Fruit fly (Drosophila melanogaster): ENCODE measurements around the gene CG15721.

The CG15721 gene

dm6 chrX:12925426-12926256 lies 44.9 kb upstream of the CG15721 start (continued):
- TF ChIP-seq CG7839 (tag; optimal IDR thresholded peaks at IDR 0.05): peak; percentile 74
- peak; percentile 38; the same call in 1 of the 2 replicates for TF ChIP-seq sob (GFP tag; IDR thresholded peaks at IDR 0.05)
- peak in 1 of 2 experiments; percentile 31 for TF ChIP-seq Hr78 (GFP tag; optimal IDR thresholded peaks at IDR 0.05)
- TF ChIP-seq CG14710 (tag; optimal IDR thresholded peaks at IDR 0.05): peak; percentile 54
- no peak for TF ChIP-seq CG9797 (GFP tag; optimal IDR thresholded peaks at IDR 0.05)
- TF ChIP-seq CG1529 (GFP tag; optimal IDR thresholded peaks at IDR 0.05): peak; percentile 31
- no peak for TF ChIP-seq Hmx (GFP tag; optimal IDR thresholded peaks at IDR 0.05)
- peak; percentile 71; the same call in 1 of the 2 replicates for TF ChIP-seq ranshi (GFP tag; IDR thresholded peaks at IDR 0.05)
- peak; percentile 72; the same call in 1 of the 2 replicates for TF ChIP-seq stc (GFP tag; IDR thresholded peaks at IDR 0.05)
- TF ChIP-seq dmrt99B (tag; optimal IDR thresholded peaks at IDR 0.05): peak; percentile 75
- TF ChIP-seq bsh (GFP tag; optimal IDR thresholded peaks at IDR 0.05): peak in 1 of 2 experiments; percentile 67
- no peak for TF ChIP-seq pan (optimal IDR thresholded peaks at IDR 0.05)
- peak in 1 of 2 experiments; percentile 81 for TF ChIP-seq pan (GFP tag; optimal IDR thresholded peaks at IDR 0.05 in 1 of 2, IDR thresholded peaks at IDR 0.05 in 1 of 2)
- TF ChIP-seq D (optimal IDR thresholded peaks at IDR 0.05): no peak
- TF ChIP-seq D (GFP tag; optimal IDR thresholded peaks at IDR 0.05): peak; percentile 71
- peak; percentile 67 for TF ChIP-seq zfh1 (GFP tag; IDR thresholded peaks at IDR 0.05)
- TF ChIP-seq slou (GFP tag; optimal IDR thresholded peaks at IDR 0.05): no peak
- TF ChIP-seq eve (GFP tag; optimal IDR thresholded peaks at IDR 0.05): no peak
- TF ChIP-seq CG14667 (GFP tag; IDR thresholded peaks at IDR 0.05): peak; percentile 50; the same call in 1 of the 2 replicates
- no peak for TF ChIP-seq gcm2 (GFP tag; optimal IDR thresholded peaks at IDR 0.05)
- no peak for TF ChIP-seq ems (GFP tag; optimal IDR thresholded peaks at IDR 0.05)
- no peak for TF ChIP-seq CG11398 (GFP tag; optimal IDR thresholded peaks at IDR 0.05)
- no peak for TF ChIP-seq CG10431 (GFP tag; optimal IDR thresholded peaks at IDR 0.05)
- peak; percentile 55 for TF ChIP-seq Oli (tag; optimal IDR thresholded peaks at IDR 0.05)
- peak; percentile 76 for TF ChIP-seq CG4404 (GFP tag; IDR thresholded peaks at IDR 0.05)
- TF ChIP-seq CG3281 (GFP tag; optimal IDR thresholded peaks at IDR 0.05): peak; percentile 33
- peak; percentile 79 to 81 for TF ChIP-seq Trl (optimal IDR thresholded peaks at IDR 0.05)
- TF ChIP-seq Trl (GFP tag; optimal IDR thresholded peaks at IDR 0.05): no peak
- no peak for TF ChIP-seq CG10543 (GFP tag; optimal IDR thresholded peaks at IDR 0.05)
- TF ChIP-seq H2.0 (GFP tag; IDR thresholded peaks at IDR 0.05): peak; percentile 65
- peak; percentile 70; the same call in 2 of the 3 replicates for TF ChIP-seq dysf (GFP tag; IDR thresholded peaks at IDR 0.05)
- 0 out of 2 replicates have a peak, but pooled peaks have one; percentile 21 for TF ChIP-seq CG11696 (GFP tag; IDR thresholded peaks at IDR 0.05)
- peak; percentile 68 for TF ChIP-seq CG2202 (tag; optimal IDR thresholded peaks at IDR 0.05)
- TF ChIP-seq Blimp-1 (GFP tag; optimal IDR thresholded peaks at IDR 0.05): peak; percentile 56
- peak; percentile 72 for TF ChIP-seq CG10959 (GFP tag; IDR thresholded peaks at IDR 0.05)
- peak; percentile 53 for TF ChIP-seq bcd (GFP tag; optimal IDR thresholded peaks at IDR 0.05)
- peak; percentile 44 for TF ChIP-seq Ets65A (GFP tag)
- peak; percentile 63 for TF ChIP-seq grau (tag; optimal IDR thresholded peaks at IDR 0.05)
- TF ChIP-seq Mad (GFP tag; optimal IDR thresholded peaks at IDR 0.05): no peak
- no peak for TF ChIP-seq crp (GFP tag; optimal IDR thresholded peaks at IDR 0.05)
- no peak for TF ChIP-seq Side (GFP tag; optimal IDR thresholded peaks at IDR 0.05)
- TF ChIP-seq CG4854 (GFP tag; optimal IDR thresholded peaks at IDR 0.05): no peak
- TF ChIP-seq bab2 (GFP tag; optimal IDR thresholded peaks at IDR 0.05): no peak
- TF ChIP-seq CG9215 (GFP tag; IDR thresholded peaks at IDR 0.05): peak; percentile 42; the same call in 1 of the 2 replicates
- peak; percentile 29; the same call in 2 of the 3 replicates for TF ChIP-seq CG14050 (GFP tag; IDR thresholded peaks at IDR 0.05)
- peak; percentile 54; the same call in 1 of the 3 replicates for TF ChIP-seq Dbx (GFP tag; IDR thresholded peaks at IDR 0.05)
- peak; percentile 11 for TF ChIP-seq CrebB (tag; optimal IDR thresholded peaks at IDR 0.05)
- TF ChIP-seq Awh (GFP tag; IDR thresholded peaks at IDR 0.05): peak; percentile 79
- TF ChIP-seq vvl (GFP tag; IDR thresholded peaks at IDR 0.05): peak; percentile 87
